Worm (Caenorhabditis elegans) whole organism, L4 larva: ENCODE results near the gene H03G16.6.

ENCODE experiments used
- D1046.2 ChIP-seq: fragments of 200-800 bp; sonication (Bioruptor generic); IDR thresholded peaks from 2 replicates; pipeline ENCODE4 v1.3.6; 2022; ENCODE audit warnings: missing genetic modification characterization, missing compliant biosample characterization
- F10B5.3 ChIP-seq: sonication (generic microtip); optimal IDR thresholded peaks from 2 replicates; lab custom pipeline; 2016; ENCODE audit warnings: mild to moderate bottlenecking, missing genetic modification characterization, missing compliant biosample characterization
- F26F4.8 ChIP-seq: fragments of 200-800 bp; sonication (Bioruptor generic); conservative IDR thresholded peaks from 2 replicates; pipeline ENCODE4 v1.3.6; 2022; ENCODE audit warnings: missing genetic modification characterization, missing compliant biosample characterization
- F44E2.7 ChIP-seq: fragments of 200-800 bp; sonication (Bioruptor generic); IDR thresholded peaks from 2 replicates; pipeline ENCODE4 v2.1.2; 2022; ENCODE audit warnings: missing genetic modification characterization, missing compliant biosample characterization
- R02D3.7 ChIP-seq: fragments of 150-350 bp; sonication (generic microtip); optimal IDR thresholded peaks from 3 replicates; lab custom pipeline; 2014; ENCODE audit warnings: missing biosample characterization, missing genetic modification characterization
- T20F7.1 ChIP-seq: fragments of 200-800 bp; sonication (Bioruptor generic); optimal IDR thresholded peaks from 2 replicates; lab custom pipeline; 2018; ENCODE audit warnings: mild to moderate bottlenecking, missing genetic modification characterization, missing compliant biosample characterization
- T26A8.4 ChIP-seq: fragments of 200-800 bp; sonication (Bioruptor generic); IDR thresholded peaks from 2 replicates; pipeline ENCODE4 v1.3.6; 2022; ENCODE audit warnings: missing genetic modification characterization, missing compliant biosample characterization
- Y5F2A.4 ChIP-seq: fragments of 200-800 bp; sonication (Bioruptor generic); optimal IDR thresholded peaks from 2 replicates; lab custom pipeline; 2018; ENCODE audit warnings: mild to moderate bottlenecking, missing genetic modification characterization, missing compliant biosample characterization
- Y75B8A.6 ChIP-seq: fragments of 200-800 bp; sonication (Bioruptor generic); IDR thresholded peaks from 2 replicates; pipeline ENCODE4 v1.3.6; 2022; ENCODE audit warnings: missing genetic modification reagents, missing genetic modification characterization, missing compliant biosample characterization
- aha-1 ChIP-seq: fragments of 150-350 bp; peaks from one replicate; lab custom pipeline; 2014; ENCODE audit warnings: missing biosample characterization, missing genetic modification characterization
- ceh-20 ChIP-seq: fragments of 200-800 bp; sonication (Bioruptor generic); IDR thresholded peaks from 2 replicates; pipeline ENCODE4 v1.3.6; 2022; ENCODE audit warnings: missing genetic modification reagents, missing genetic modification characterization, missing compliant biosample characterization
- ceh-28 ChIP-seq: fragments of 150-350 bp; optimal IDR thresholded peaks from 2 replicates; lab custom pipeline; 2014; ENCODE audit warnings: missing biosample characterization, missing genetic modification reagents, missing genetic modification characterization
- ceh-32 ChIP-seq: sonication (generic microtip); optimal IDR thresholded peaks from 2 replicates; lab custom pipeline; 2016; ENCODE audit warnings: mild to moderate bottlenecking, missing genetic modification characterization, missing compliant biosample characterization; ENCODE audit not compliant: poor library complexity
- ceh-62 ChIP-seq: sonication (generic microtip); optimal IDR thresholded peaks from 2 replicates; lab custom pipeline; 2017; ENCODE audit warnings: missing biosample characterization, missing genetic modification characterization
- ceh-82 ChIP-seq: sonication (generic microtip); optimal IDR thresholded peaks from 2 replicates; lab custom pipeline; 2017; ENCODE audit warnings: missing biosample characterization, missing genetic modification characterization
- ctbp-1 ChIP-seq: fragments of 200-800 bp; sonication (Bioruptor generic); IDR thresholded peaks from 2 replicates; pipeline ENCODE4 v1.3.6; 2022; ENCODE audit warnings: missing genetic modification reagents, missing genetic modification characterization, missing compliant biosample characterization
- daf-8 ChIP-seq: fragments of 200-800 bp; sonication (Bioruptor generic); IDR thresholded peaks from 2 replicates; pipeline ENCODE4 v1.3.6; 2022; ENCODE audit warnings: missing genetic modification characterization, missing compliant biosample characterization
- dmd-9 ChIP-seq: fragments of 200-800 bp; sonication (Bioruptor generic); IDR thresholded peaks from 2 replicates; pipeline ENCODE4 v1.3.6; 2022; ENCODE audit warnings: missing genetic modification reagents, missing genetic modification characterization, missing compliant biosample characterization
- dpl-1 ChIP-seq: fragments of 150-350 bp; optimal IDR thresholded peaks from 2 replicates; lab custom pipeline; 2014; ENCODE audit warnings: missing biosample characterization, missing genetic modification reagents, missing genetic modification characterization
- duxl-1 ChIP-seq: sonication (generic microtip); optimal IDR thresholded peaks from 2 replicates; lab custom pipeline; 2016; ENCODE audit warnings: mild to moderate bottlenecking, missing genetic modification characterization, moderate library complexity, missing compliant biosample characterization; ENCODE audit not compliant: poor library complexity
- dve-1 ChIP-seq: sonication (generic microtip); optimal IDR thresholded peaks from 2 replicates; lab custom pipeline; 2017; ENCODE audit warnings: antibody characterized with exemption, mild to moderate bottlenecking, missing genetic modification characterization, missing compliant biosample characterization; ENCODE audit not compliant: insufficient read depth
- egl-43 ChIP-seq: fragments of 200-800 bp; sonication (Bioruptor generic); IDR thresholded peaks from 2 replicates; pipeline ENCODE4 v1.3.6; 2022; ENCODE audit warnings: missing genetic modification reagents, missing genetic modification characterization, missing compliant biosample characterization
- fos-1 ChIP-seq: fragments of 150-350 bp; optimal IDR thresholded peaks from 2 replicates; lab custom pipeline; 2014; ENCODE audit warnings: missing biosample characterization, missing genetic modification characterization
- gei-8 ChIP-seq: fragments of 200-800 bp; sonication (Bioruptor generic); optimal IDR thresholded peaks from 2 replicates; lab custom pipeline; 2018; ENCODE audit warnings: mild to moderate bottlenecking, missing genetic modification characterization, missing compliant biosample characterization
- hif-1 ChIP-seq, 2 experiments: sonication (generic microtip); optimal IDR thresholded peaks; 2 replicates each; lab custom pipeline; 2016 to 2017; ENCODE audit warnings: missing compliant biosample characterization in 2 of 2, missing genetic modification characterization in 2 of 2, missing genetic modification reagents in 2 of 2, missing genotype in 2 of 2, mild to moderate bottlenecking in 1 of 2
- hlh-11 ChIP-seq: fragments of 200-800 bp; sonication (Bioruptor generic); optimal IDR thresholded peaks from 2 replicates; lab custom pipeline; 2018; ENCODE audit warnings: mild to moderate bottlenecking, missing genetic modification characterization, missing compliant biosample characterization
- hlh-30 ChIP-seq: sonication (generic microtip); optimal IDR thresholded peaks from 2 replicates; lab custom pipeline; 2017; ENCODE audit warnings: antibody characterized with exemption, mild to moderate bottlenecking, missing genetic modification characterization, missing compliant biosample characterization; ENCODE audit not compliant: insufficient read depth
- hmg-1.1 ChIP-seq: fragments of 200-800 bp; sonication (Bioruptor generic); IDR thresholded peaks from 2 replicates; pipeline ENCODE4 v1.3.6; 2022; ENCODE audit warnings: missing genetic modification reagents, missing genetic modification characterization, missing compliant biosample characterization
- lin-13 ChIP-seq: fragments of 150-350 bp; optimal IDR thresholded peaks from 2 replicates; lab custom pipeline; 2014; ENCODE audit warnings: missing biosample characterization, missing genetic modification reagents, missing genetic modification characterization
- lir-3 ChIP-seq: sonication (generic microtip); optimal IDR thresholded peaks from 2 replicates; lab custom pipeline; 2016; ENCODE audit warnings: mild to moderate bottlenecking, missing genetic modification characterization, missing compliant biosample characterization
- madf-5 ChIP-seq, 2 experiments: fragments of 200-800 bp; sonication (Bioruptor generic); IDR thresholded peaks; 2 replicates each; pipeline ENCODE4 v1.3.6; 2022; ENCODE audit warnings: missing compliant biosample characterization in 2 of 2, missing genetic modification characterization in 2 of 2
- mdl-1 ChIP-seq, 2 experiments: fragments of 150-350 bp in 1 of 2; sonication (generic microtip) in 1 of 2; optimal IDR thresholded peaks; 2 replicates each; lab custom pipeline; 2014 to 2017; ENCODE audit warnings: missing biosample characterization in 2 of 2, missing genetic modification characterization in 2 of 2
- mep-1 ChIP-seq: fragments of 150-350 bp; sonication (generic microtip); optimal IDR thresholded peaks from 3 replicates; lab custom pipeline; 2014; ENCODE audit warnings: missing biosample characterization, missing genetic modification characterization
- mes-2 ChIP-seq: sonication (generic microtip); optimal IDR thresholded peaks from 2 replicates; lab custom pipeline; 2016; ENCODE audit warnings: missing genotype, mild to moderate bottlenecking, missing genetic modification characterization, missing compliant biosample characterization; ENCODE audit not compliant: poor library complexity, severe bottlenecking
- mxl-2 ChIP-seq: fragments of 200-800 bp; sonication (Bioruptor generic); conservative IDR thresholded peaks from 2 replicates; pipeline ENCODE4 v1.3.6; 2022; ENCODE audit warnings: missing genetic modification reagents, missing genetic modification characterization, missing compliant biosample characterization
- nhr-11 ChIP-seq: fragments of 150-350 bp; optimal IDR thresholded peaks from 2 replicates; lab custom pipeline; 2014; ENCODE audit warnings: missing biosample characterization, missing genetic modification characterization
- nhr-111 ChIP-seq: fragments of 200-800 bp; sonication (Bioruptor generic); optimal IDR thresholded peaks from 2 replicates; lab custom pipeline; 2018; ENCODE audit warnings: mild to moderate bottlenecking, missing genetic modification characterization, missing compliant biosample characterization
- nhr-28 ChIP-seq: fragments of 150-350 bp; optimal IDR thresholded peaks from 2 replicates; lab custom pipeline; 2014; ENCODE audit warnings: missing biosample characterization, missing genetic modification characterization
- nhr-41 ChIP-seq: fragments of 200-800 bp; sonication (Bioruptor generic); IDR thresholded peaks from 2 replicates; pipeline ENCODE4 v1.3.6; 2022; ENCODE audit warnings: missing genetic modification reagents, missing genetic modification characterization, missing compliant biosample characterization
- nhr-6 ChIP-seq: fragments of 150-350 bp; optimal IDR thresholded peaks from 2 replicates; lab custom pipeline; 2014; ENCODE audit warnings: missing biosample characterization, missing genetic modification characterization
- nhr-76 ChIP-seq: fragments of 150-350 bp; optimal IDR thresholded peaks from 2 replicates; lab custom pipeline; 2014; ENCODE audit warnings: missing biosample characterization, missing genetic modification characterization
- rbr-2 ChIP-seq: sonication (generic microtip); optimal IDR thresholded peaks from 2 replicates; lab custom pipeline; 2016; ENCODE audit warnings: missing genotype, missing genetic modification characterization, missing compliant biosample characterization
- set-16 ChIP-seq: fragments of 200-800 bp; sonication (Bioruptor generic); IDR thresholded peaks from 2 replicates; pipeline ENCODE4 v1.3.6; 2022; ENCODE audit warnings: missing genetic modification reagents, missing genetic modification characterization, missing compliant biosample characterization
- unc-62 ChIP-seq, 3 experiments: fragments of 150-350 bp in 1 of 3; sonication (generic microtip); optimal IDR thresholded peaks in 2 of 3; peaks in 1 of 3; 1 replicate in 1 of 3; 2 replicates in 2 of 3; lab custom pipeline; 2014 to 2017; ENCODE audit warnings: missing biosample characterization in 3 of 3, missing genetic modification characterization in 3 of 3, missing genetic modification reagents in 3 of 3, missing genotype in 1 of 3
- zfp-2 ChIP-seq: sonication (generic microtip); optimal IDR thresholded peaks from 2 replicates; lab custom pipeline; 2016; ENCODE audit warnings: mild to moderate bottlenecking, missing genetic modification characterization, missing compliant biosample characterization
- zfp-3 ChIP-seq: fragments of 200-800 bp; sonication (Bioruptor generic); conservative IDR thresholded peaks from 2 replicates; pipeline ENCODE4 v1.3.6; 2022; ENCODE audit warnings: missing genetic modification reagents, missing genetic modification characterization, missing compliant biosample characterization
- zip-2 ChIP-seq: fragments of 150-350 bp; optimal IDR thresholded peaks from 2 replicates; lab custom pipeline; 2014; ENCODE audit warnings: missing biosample characterization, missing genetic modification characterization
- ztf-7 ChIP-seq: fragments of 150-350 bp; optimal IDR thresholded peaks from 2 replicates; lab custom pipeline; 2014; ENCODE audit warnings: missing biosample characterization, missing genetic modification characterization

H03G16.6 gene

ce11 chrX:15079406-15079805 lies 26.9 kb downstream of the H03G16.6 start (continued):
- TF ChIP-seq zfp-3 (GFP tag; lab: Robert Waterston, UW) (no peak), Y5F2A.4 (GFP tag; lab: Kevin White, UChicago) (no peak), Y75B8A.6 (GFP tag; lab: Robert Waterston, UW) (no peak), aha-1 (tag; lab: Kevin White, UChicago) (peak; percentile 97), nhr-76 (tag; lab: Kevin White, UChicago) (no peak), rbr-2 (tag; lab: Kevin White, UChicago) (no peak), dve-1 (tag; lab: Kevin White, UChicago) (no peak), T26A8.4 (GFP tag; lab: Robert Waterston, UW) (no peak), ztf-7 (no peak), fos-1 (tag; lab: Kevin White, UChicago) (no peak), lin-13 (GFP tag; lab: Kevin White, UChicago) (no peak), daf-8 (no peak), ceh-62 (tag; lab: Kevin White, UChicago) (no peak), duxl-1 (tag; lab: Kevin White, UChicago) (no peak), zip-2 (tag; lab: Kevin White, UChicago) (no peak), zfp-2 (tag; lab: Kevin White, UChicago) (no peak), mxl-2 (GFP tag; lab: Robert Waterston, UW) (no peak), F10B5.3 (tag; lab: Kevin White, UChicago) (no peak), egl-43 (GFP tag; lab: Robert Waterston, UW) (no peak), F26F4.8 (no peak), ceh-32 (tag; lab: Kevin White, UChicago) (no peak), unc-62 (GFP tag; optimal IDR thresholded peaks at IDR 0.05 in 1 of 2; lab: Kevin White, UChicago) (peak in 1 of 2 experiments; percentile 59), unc-62 (tag; optimal IDR thresholded peaks at IDR 0.05; lab: Kevin White, UChicago) (no peak), lir-3 (no peak), mep-1 (no peak), hlh-30 (tag; lab: Kevin White, UChicago) (peak; percentile 55), ceh-82 (no peak), nhr-41 (no peak), madf-5 (GFP tag; IDR thresholded peaks at IDR 0.05; lab: Robert Waterston, UW) (no peak), T20F7.1 (no peak), nhr-28 (tag; lab: Kevin White, UChicago) (peak; percentile 43), hif-1 (tag; optimal IDR thresholded peaks at IDR 0.05; lab: Kevin White, UChicago) (peak; percentile 18 to 73), nhr-111 (GFP tag; lab: Kevin White, UChicago) (no peak), mes-2 (tag; lab: Kevin White, UChicago) (no peak), nhr-6 (no peak), ceh-20 (GFP tag; lab: Robert Waterston, UW) (no peak), mdl-1 (tag; optimal IDR thresholded peaks at IDR 0.05; lab: Kevin White, UChicago) (peak; percentile 47 to 56), gei-8 (GFP tag; lab: Kevin White, UChicago) (peak; percentile 10), dmd-9 (GFP tag; lab: Robert Waterston, UW) (no peak), set-16 (GFP tag; lab: Robert Waterston, UW) (no peak), R02D3.7 (tag; lab: Kevin White, UChicago) (no peak), ctbp-1 (no peak), D1046.2 (GFP tag; lab: Robert Waterston, UW) (no peak), F44E2.7 (no peak), dpl-1 (GFP tag; lab: Kevin White, UChicago) (no peak), nhr-11 (tag; lab: Kevin White, UChicago) (no peak), ceh-28 (tag; lab: Kevin White, UChicago) (no peak), hmg-1.1 (GFP tag; lab: Robert Waterston, UW) (no peak), hlh-11 (peak; percentile 75)
